Fruit fly (Drosophila melanogaster) whole organism, embryonic: Measurements from ENCODE around the gene Antp.
A peak's percentile ranks its signal among the peaks of the same experiment; 100 is the strongest.

Experiments
- Bdp1 ChIP-seq: fragments of 200-800 bp; sonication (Bioruptor generic); optimal IDR thresholded peaks from 3 replicates; lab custom pipeline; 2016; ENCODE audit warnings: missing biosample characterization, missing genetic modification characterization
- Blimp-1 ChIP-seq: fragments of 200-800 bp; sonication (Bioruptor generic); optimal IDR thresholded peaks from 3 replicates; lab custom pipeline; 2018; ENCODE audit warnings: missing biosample characterization, missing genetic modification characterization, mild to moderate bottlenecking, moderate library complexity, missing genetic modification reagents
- CG1024 ChIP-seq: fragments of 200-800 bp; sonication (Bioruptor generic); IDR thresholded peaks from 2 replicates; pipeline ENCODE4 v1.3.6; 2022; ENCODE audit warnings: missing biosample characterization, missing genetic modification characterization
- CG12769 ChIP-seq: fragments of 200-800 bp; sonication (Bioruptor generic); optimal IDR thresholded peaks from 2 replicates; lab custom pipeline; 2019; ENCODE audit warnings: missing biosample characterization, mild to moderate bottlenecking, missing genetic modification characterization, moderate library complexity
- CG13424 ChIP-seq: fragments of 200-800 bp; sonication (Bioruptor generic); optimal IDR thresholded peaks from 2 replicates; lab custom pipeline; 2019; ENCODE audit warnings: missing biosample characterization, mild to moderate bottlenecking, missing genetic modification characterization, moderate library complexity
- CG14441 ChIP-seq: fragments of 200-800 bp; sonication (Bioruptor generic); IDR thresholded peaks from 2 replicates; pipeline ENCODE4 v1.3.6; 2022; ENCODE audit warnings: missing biosample characterization, missing genetic modification characterization
- CG14710 ChIP-seq: fragments of 200-800 bp; sonication (Bioruptor generic); optimal IDR thresholded peaks from 3 replicates; lab custom pipeline; 2019; ENCODE audit warnings: missing biosample characterization, mild to moderate bottlenecking, missing genetic modification characterization, moderate library complexity
- CG1602 ChIP-seq: fragments of 200-800 bp; sonication (Bioruptor generic); optimal IDR thresholded peaks from 3 replicates; lab custom pipeline; 2016; ENCODE audit warnings: missing biosample characterization, missing genetic modification characterization
- CG1603 ChIP-seq: fragments of 200-800 bp; sonication (Bioruptor generic); optimal IDR thresholded peaks from 2 replicates; lab custom pipeline; 2019; ENCODE audit warnings: missing biosample characterization, mild to moderate bottlenecking, missing genetic modification characterization, moderate library complexity
- CG1647 ChIP-seq: fragments of 200-800 bp; sonication (Bioruptor generic); optimal IDR thresholded peaks from 3 replicates; lab custom pipeline; 2016; ENCODE audit warnings: missing biosample characterization, missing genetic modification characterization
- CG16779 ChIP-seq: fragments of 200-800 bp; sonication (Bioruptor generic); IDR thresholded peaks from 2 replicates; pipeline ENCODE4 v1.3.6; 2022; ENCODE audit warnings: missing biosample characterization, missing genetic modification characterization
- CG17361 ChIP-seq: fragments of 200-800 bp; sonication (Bioruptor generic); IDR thresholded peaks from 3 replicates; pipeline ENCODE4 v1.3.6; 2022; ENCODE audit warnings: missing biosample characterization, missing genetic modification characterization
- CG17912 ChIP-seq: fragments of 200-800 bp; sonication (Bioruptor generic); optimal IDR thresholded peaks from 2 replicates; lab custom pipeline; 2018; ENCODE audit warnings: missing biosample characterization, mild to moderate bottlenecking, missing genetic modification characterization
- CG2116 ChIP-seq: fragments of 200-800 bp; sonication (Bioruptor generic); optimal IDR thresholded peaks from 3 replicates; lab custom pipeline; 2018; ENCODE audit warnings: missing biosample characterization, mild to moderate bottlenecking, missing genetic modification characterization
- CG2199 ChIP-seq: fragments of 200-800 bp; sonication (Bioruptor generic); IDR thresholded peaks from 3 replicates; pipeline ENCODE4 v1.3.6; 2022; ENCODE audit warnings: missing biosample characterization, missing genetic modification characterization
- CG4820 ChIP-seq: fragments of 200-800 bp; sonication (Bioruptor generic); optimal IDR thresholded peaks from 3 replicates; lab custom pipeline; 2016; ENCODE audit warnings: missing biosample characterization, missing genetic modification characterization
- CG5953 ChIP-seq: fragments of 200-800 bp; sonication (Bioruptor generic); IDR thresholded peaks from 2 replicates; pipeline ENCODE4 v1.3.6; 2022; ENCODE audit warnings: missing biosample characterization, missing genetic modification characterization
- CG6654 ChIP-seq: fragments of 200-800 bp; sonication (Bioruptor generic); optimal IDR thresholded peaks from 2 replicates; lab custom pipeline; 2017; ENCODE audit warnings: missing biosample characterization, mild to moderate bottlenecking, missing genetic modification characterization
- CG6854 ChIP-seq: fragments of 200-800 bp; sonication (Bioruptor generic); optimal IDR thresholded peaks from 3 replicates; lab custom pipeline; 2017; ENCODE audit warnings: missing biosample characterization, mild to moderate bottlenecking, missing genetic modification characterization
- CG7928 ChIP-seq: fragments of 200-800 bp; sonication (Bioruptor generic); optimal IDR thresholded peaks from 2 replicates; lab custom pipeline; 2017; ENCODE audit warnings: missing biosample characterization, mild to moderate bottlenecking, missing genetic modification characterization
- CG7963 ChIP-seq: fragments of 200-800 bp; sonication (Bioruptor generic); IDR thresholded peaks from 3 replicates; pipeline ENCODE4 v1.3.6; 2022; ENCODE audit warnings: missing biosample characterization, missing genetic modification characterization; ENCODE audit not compliant: partially characterized antibody
- CG8765 ChIP-seq: fragments of 200-800 bp; sonication (Bioruptor generic); IDR thresholded peaks from 2 replicates; pipeline ENCODE4 v1.3.6; 2022; ENCODE audit warnings: missing biosample characterization, missing genetic modification characterization
- CoRest ChIP-seq: fragments of 200-800 bp; sonication (Bioruptor generic); optimal IDR thresholded peaks from 3 replicates; lab custom pipeline; 2018; ENCODE audit warnings: missing biosample characterization, mild to moderate bottlenecking, missing genetic modification characterization, moderate library complexity
- Ets65A ChIP-seq: fragments of 200-800 bp; sonication (Bioruptor generic); peaks from one replicate; lab custom pipeline; 2016; ENCODE audit warnings: missing biosample characterization, missing genetic modification characterization
- Gug ChIP-seq: fragments of 200-800 bp; sonication (Bioruptor generic); IDR thresholded peaks from 4 replicates; pipeline ENCODE4 v1.3.6; 2022; ENCODE audit warnings: missing biosample characterization, missing genetic modification characterization
- Hand ChIP-seq: fragments of 200-800 bp; sonication (Bioruptor generic); optimal IDR thresholded peaks from 2 replicates; lab custom pipeline; 2017; ENCODE audit warnings: mild to moderate bottlenecking, missing biosample characterization, missing genetic modification reagents, missing genetic modification characterization
- Lhr ChIP-seq: fragments of 200-800 bp; sonication (Bioruptor generic); optimal IDR thresholded peaks from 3 replicates; lab custom pipeline; 2017; ENCODE audit warnings: mild to moderate bottlenecking, missing biosample characterization, missing genetic modification reagents, missing genetic modification characterization
- Mad ChIP-seq: fragments of 200-800 bp; sonication (Bioruptor generic); optimal IDR thresholded peaks from 2 replicates; lab custom pipeline; 2016; ENCODE audit warnings: missing biosample characterization, missing genetic modification characterization
- NC2β ChIP-seq: fragments of 200-800 bp; sonication (Bioruptor generic); optimal IDR thresholded peaks from 2 replicates; lab custom pipeline; 2016; ENCODE audit warnings: missing biosample characterization, missing genetic modification characterization
- Nf-YC ChIP-seq: fragments of 200-800 bp; optimal IDR thresholded peaks from 3 replicates; lab custom pipeline; 2019; ENCODE audit warnings: missing biosample characterization, mild to moderate bottlenecking, missing genetic modification characterization, moderate library complexity
- Ptx1 ChIP-seq: fragments of 200-800 bp; sonication (Bioruptor generic); IDR thresholded peaks from 2 replicates; pipeline ENCODE4 v1.3.6; 2022; ENCODE audit warnings: missing biosample characterization, missing genetic modification characterization
- Rfx ChIP-seq: fragments of 200-800 bp; sonication (Bioruptor generic); IDR thresholded peaks from 2 replicates; pipeline ENCODE4 v1.3.6; 2022; ENCODE audit warnings: missing biosample characterization, missing genetic modification characterization
- abd-A ChIP-seq: fragments of 200-800 bp; sonication (Bioruptor generic); optimal IDR thresholded peaks from 3 replicates; lab custom pipeline; 2019; ENCODE audit warnings: missing biosample characterization, mild to moderate bottlenecking, missing genetic modification characterization, moderate library complexity
- cato ChIP-seq: fragments of 200-800 bp; sonication (Bioruptor generic); optimal IDR thresholded peaks from 2 replicates; lab custom pipeline; 2016; ENCODE audit warnings: missing biosample characterization, missing genetic modification characterization, borderline replicate concordance
- cg ChIP-seq: fragments of 200-800 bp; sonication (Bioruptor generic); optimal IDR thresholded peaks from 3 replicates; lab custom pipeline; 2019; ENCODE audit warnings: missing biosample characterization, mild to moderate bottlenecking, missing genetic modification characterization, moderate library complexity
- corto ChIP-seq: fragments of 200-800 bp; sonication (Bioruptor generic); optimal IDR thresholded peaks from 2 replicates; lab custom pipeline; 2016; ENCODE audit warnings: missing biosample characterization, mild to moderate bottlenecking, missing genetic modification characterization, moderate library complexity
- dati ChIP-seq: fragments of 200-800 bp; sonication (Bioruptor generic); IDR thresholded peaks from 2 replicates; pipeline ENCODE4 v1.3.6; 2022; ENCODE audit warnings: missing biosample characterization, missing genetic modification characterization
- h ChIP-seq: fragments of >200 bp; optimal IDR thresholded peaks from 2 replicates; lab custom pipeline; 2017
- maf-S ChIP-seq: fragments of 200-800 bp; sonication (Bioruptor generic); optimal IDR thresholded peaks from 2 replicates; lab custom pipeline; 2016; ENCODE audit warnings: missing biosample characterization, missing genetic modification characterization
- nmo ChIP-seq: fragments of 200-800 bp; sonication (Bioruptor generic); optimal IDR thresholded peaks from 2 replicates; lab custom pipeline; 2018; ENCODE audit warnings: missing biosample characterization, mild to moderate bottlenecking, missing genetic modification characterization, moderate library complexity
- onecut ChIP-seq: fragments of 200-800 bp; sonication (Bioruptor generic); IDR thresholded peaks from 2 replicates; pipeline ENCODE4 v1.3.6; 2022; ENCODE audit warnings: missing biosample characterization, missing genetic modification characterization
- pan ChIP-seq, 4 experiments: fragments of >200 bp in 3 of 4; fragments of 200-800 bp in 1 of 4; sonication (Bioruptor generic) in 1 of 4; optimal IDR thresholded peaks in 3 of 4; IDR thresholded peaks in 1 of 4; 2 replicates each; pipeline versions ENCODE4 v1.3.6 to Lab custom; 2017 to 2022; ENCODE audit warnings: missing biosample characterization in 2 of 4, missing genetic modification characterization in 2 of 4, mixed read lengths in 1 of 4
- pros ChIP-seq: fragments of 200-800 bp; sonication (Bioruptor generic); optimal IDR thresholded peaks from 3 replicates; lab custom pipeline; 2019; ENCODE audit warnings: missing biosample characterization, mild to moderate bottlenecking, missing genetic modification characterization, moderate library complexity
- pzg ChIP-seq: fragments of 200-800 bp; sonication (Bioruptor generic); optimal IDR thresholded peaks from 3 replicates; lab custom pipeline; 2018; ENCODE audit warnings: missing biosample characterization, mild to moderate bottlenecking, missing genetic modification characterization, moderate library complexity
- salm ChIP-seq: fragments of 200-800 bp; sonication (Bioruptor generic); optimal IDR thresholded peaks from 2 replicates; lab custom pipeline; 2018; ENCODE audit warnings: missing biosample characterization, mild to moderate bottlenecking, missing genetic modification characterization
- scrt ChIP-seq: fragments of 200-800 bp; sonication (Bioruptor generic); optimal IDR thresholded peaks from 2 replicates; lab custom pipeline; 2018; ENCODE audit warnings: missing biosample characterization, mild to moderate bottlenecking, missing genetic modification characterization, moderate library complexity
- seq ChIP-seq: fragments of 200-800 bp; sonication (Bioruptor generic); IDR thresholded peaks from 2 replicates; pipeline ENCODE4 v1.3.6; 2022; ENCODE audit warnings: missing biosample characterization, missing genetic modification characterization
- sr ChIP-seq: fragments of 200-800 bp; sonication (Bioruptor generic); IDR thresholded peaks from 3 replicates; pipeline ENCODE4 v1.3.6; 2022; ENCODE audit warnings: missing biosample characterization, missing genetic modification characterization
- trh ChIP-seq: fragments of 200-800 bp; sonication (Bioruptor generic); optimal IDR thresholded peaks from 2 replicates; lab custom pipeline; 2016; ENCODE audit warnings: missing biosample characterization, missing genetic modification characterization
- unpg ChIP-seq: fragments of 200-800 bp; sonication (Bioruptor generic); optimal IDR thresholded peaks from 3 replicates; lab custom pipeline; 2018; ENCODE audit warnings: missing biosample characterization, mild to moderate bottlenecking, missing genetic modification characterization, moderate library complexity
- wor ChIP-seq: fragments of 200-800 bp; sonication (Bioruptor generic); IDR thresholded peaks from 2 replicates; pipeline ENCODE4 v1.3.6; 2022; ENCODE audit warnings: missing biosample characterization, missing genetic modification characterization
- zen ChIP-seq: fragments of 200-800 bp; sonication (Bioruptor generic); optimal IDR thresholded peaks from 3 replicates; lab custom pipeline; 2018; ENCODE audit warnings: missing biosample characterization, mild to moderate bottlenecking, missing genetic modification characterization, moderate library complexity

Gene Antp

dm6 chr3R:6999154-6999710 lies at the start of gene Antp (continued):
- TF ChIP-seq h (lab: Kevin White, UChicago): no peak
- no peak for TF ChIP-seq scrt (GFP tag; lab: Kevin White, UChicago)
- TF ChIP-seq pros: peak; percentile 42
- no peak for TF ChIP-seq wor (GFP tag; lab: Robert Waterston, UW)
- no peak for TF ChIP-seq Gug (GFP tag; lab: Robert Waterston, UW)
- TF ChIP-seq CG14710 (tag; lab: Kevin White, UChicago): no peak
- no peak for TF ChIP-seq Ptx1 (GFP tag; lab: Robert Waterston, UW)
- TF ChIP-seq CG4820 (GFP tag; lab: Kevin White, UChicago): no peak
- no peak for TF ChIP-seq CG12769 (tag; lab: Kevin White, UChicago)
- TF ChIP-seq CG5953 (GFP tag; lab: Robert Waterston, UW): no peak
- TF ChIP-seq CG1603: no peak
- TF ChIP-seq Ets65A (GFP tag; lab: Kevin White, UChicago): no peak
- no peak for TF ChIP-seq pzg (GFP tag; lab: Kevin White, UChicago)
- TF ChIP-seq dati: no peak
- TF ChIP-seq Rfx (GFP tag; lab: Robert Waterston, UW): no peak
- no peak for TF ChIP-seq maf-S (GFP tag; lab: Kevin White, UChicago)
- TF ChIP-seq CG1602 (GFP tag; lab: Kevin White, UChicago): no peak
- no peak for TF ChIP-seq CG13424 (tag; lab: Kevin White, UChicago)
- no peak for TF ChIP-seq CG7928
- TF ChIP-seq CG16779 (GFP tag; lab: Robert Waterston, UW): no peak
- peak; percentile 2 for TF ChIP-seq Nf-YC (tag; lab: Kevin White, UChicago)
- TF ChIP-seq Hand: no peak
- TF ChIP-seq onecut (GFP tag; lab: Robert Waterston, UW): no peak
- TF ChIP-seq salm (tag; lab: Kevin White, UChicago): no peak
- TF ChIP-seq trh (GFP tag; lab: Kevin White, UChicago): no peak
- TF ChIP-seq CG2116: no peak
- TF ChIP-seq sr (GFP tag; lab: Robert Waterston, UW): no peak
- no peak for TF ChIP-seq nmo
- no peak for TF ChIP-seq CG7963 (GFP tag; lab: Robert Waterston, UW)
- TF ChIP-seq CoRest: no peak
- TF ChIP-seq Lhr (GFP tag; lab: Kevin White, UChicago): no peak
- TF ChIP-seq CG8765 (GFP tag; lab: Robert Waterston, UW): no peak
- TF ChIP-seq abd-A (tag; lab: Kevin White, UChicago): peak; percentile 92
- TF ChIP-seq NC2β: no peak

dm6 chr3R:7044016-7044415 lies 45.0 kb upstream of the Antp start:
- TF ChIP-seq CG6654 (GFP tag; lab: Kevin White, UChicago): no peak
- no peak for TF ChIP-seq corto (GFP tag; lab: Kevin White, UChicago)
- TF ChIP-seq Blimp-1: peak; percentile 44
- TF ChIP-seq Mad (GFP tag; lab: Kevin White, UChicago): no peak
- no peak for TF ChIP-seq CG1024 (GFP tag; lab: Robert Waterston, UW)
- TF ChIP-seq CG14441: no peak
- TF ChIP-seq CG17361 (GFP tag; lab: Robert Waterston, UW): no peak
- no peak for TF ChIP-seq CG2199 (GFP tag; lab: Robert Waterston, UW)
- TF ChIP-seq Bdp1 (GFP tag; lab: Kevin White, UChicago): no peak
- TF ChIP-seq CG17912: no peak
- TF ChIP-seq cg (GFP tag; lab: Kevin White, UChicago): no peak
- no peak for TF ChIP-seq cato (GFP tag; lab: Kevin White, UChicago)
- TF ChIP-seq pan (optimal IDR thresholded peaks at IDR 0.05; lab: Kevin White, UChicago): no peak
- TF ChIP-seq pan (GFP tag; optimal IDR thresholded peaks at IDR 0.05 in 1 of 2, IDR thresholded peaks at IDR 0.05 in 1 of 2): no peak
- TF ChIP-seq CG7928: no peak
- no peak for TF ChIP-seq unpg (GFP tag; lab: Kevin White, UChicago)
- no peak for TF ChIP-seq CG1647 (GFP tag; lab: Kevin White, UChicago)
- no peak for TF ChIP-seq CG1603
- TF ChIP-seq seq (GFP tag; lab: Robert Waterston, UW): no peak
- TF ChIP-seq zen (tag; lab: Kevin White, UChicago): peak; percentile 61
- no peak for TF ChIP-seq CG6854
